Worm (Caenorhabditis elegans) whole organism, young adult: ENCODE results near the gene F54B11.9.

ENCODE experiments used
- B0261.1 ChIP-seq: sonication (generic microtip); optimal IDR thresholded peaks from 2 replicates; lab custom pipeline; 2016; ENCODE audit warnings: mild to moderate bottlenecking, missing genetic modification characterization, moderate library complexity, missing compliant biosample characterization
- B0336.3 ChIP-seq: fragments of 200-800 bp; sonication (Bioruptor generic); IDR thresholded peaks from 2 replicates; pipeline ENCODE4 v1.3.6; 2022; ENCODE audit warnings: missing genetic modification characterization, missing compliant biosample characterization
- C06A6.2 ChIP-seq: fragments of 200-800 bp; sonication (Bioruptor generic); conservative IDR thresholded peaks from 2 replicates; pipeline ENCODE4 v1.3.6; 2022; ENCODE audit warnings: missing genetic modification characterization, missing compliant biosample characterization
- D2030.7 ChIP-seq: fragments of 200-800 bp; sonication (Bioruptor generic); IDR thresholded peaks from 2 replicates; pipeline ENCODE4 v1.3.6; 2022; ENCODE audit warnings: missing genetic modification reagents, missing genetic modification characterization, missing compliant biosample characterization
- K12H6.12 ChIP-seq: fragments of 200-800 bp; sonication (Bioruptor generic); optimal IDR thresholded peaks from 2 replicates; lab custom pipeline; 2018; ENCODE audit warnings: mild to moderate bottlenecking, missing genetic modification characterization, missing compliant biosample characterization
- T26A5.8 ChIP-seq: sonication (generic microtip); optimal IDR thresholded peaks from 2 replicates; lab custom pipeline; 2016; ENCODE audit warnings: missing genetic modification characterization, missing compliant biosample characterization
- aptf-2 ChIP-seq: fragments of 200-800 bp; sonication (Bioruptor generic); conservative IDR thresholded peaks from 2 replicates; pipeline ENCODE4 v1.3.6; 2022; ENCODE audit warnings: missing genetic modification reagents, missing genetic modification characterization, missing compliant biosample characterization
- aptf-3 ChIP-seq: fragments of 200-800 bp; sonication (Bioruptor generic); IDR thresholded peaks from 2 replicates; pipeline ENCODE4 v1.3.6; 2022; ENCODE audit warnings: missing genetic modification characterization, missing compliant biosample characterization
- attf-3 ChIP-seq: fragments of 200-800 bp; sonication (Bioruptor generic); conservative IDR thresholded peaks from 2 replicates; pipeline ENCODE4 v1.3.6; 2022; ENCODE audit warnings: missing genetic modification reagents, missing genetic modification characterization, missing compliant biosample characterization
- ccch-3 ChIP-seq: fragments of 200-800 bp; sonication (Bioruptor generic); optimal IDR thresholded peaks from 2 replicates; lab custom pipeline; 2018; ENCODE audit warnings: mild to moderate bottlenecking, missing genetic modification characterization, missing compliant biosample characterization
- cebp-2 ChIP-seq: fragments of 200-800 bp; sonication (Bioruptor generic); IDR thresholded peaks from 2 replicates; pipeline ENCODE4 v1.3.6; 2022; ENCODE audit warnings: missing genetic modification characterization, missing compliant biosample characterization
- ceh-100 ChIP-seq: fragments of 200-800 bp; sonication (Bioruptor generic); IDR thresholded peaks from 2 replicates; pipeline ENCODE4 v1.3.6; 2022; ENCODE audit warnings: missing genetic modification reagents, missing genetic modification characterization, missing compliant biosample characterization
- ceh-91 ChIP-seq: fragments of 200-800 bp; sonication (Bioruptor generic); IDR thresholded peaks from 2 replicates; pipeline ENCODE4 v1.3.6; 2022; ENCODE audit warnings: missing genetic modification reagents, missing genetic modification characterization, missing compliant biosample characterization
- dox-1 ChIP-seq: fragments of 200-800 bp; sonication (Bioruptor generic); IDR thresholded peaks from 2 replicates; pipeline ENCODE4 v1.3.6; 2022; ENCODE audit warnings: missing genetic modification reagents, missing genetic modification characterization, missing compliant biosample characterization
- hlh-12 ChIP-seq: sonication (generic microtip); optimal IDR thresholded peaks from 2 replicates; lab custom pipeline; 2016; ENCODE audit warnings: missing genetic modification characterization, missing compliant biosample characterization
- hlh-26 ChIP-seq: fragments of 200-800 bp; sonication (Bioruptor generic); conservative IDR thresholded peaks from 2 replicates; pipeline ENCODE4 v1.3.6; 2022; ENCODE audit warnings: missing genetic modification reagents, missing genetic modification characterization, missing compliant biosample characterization
- let-526 ChIP-seq: fragments of 200-800 bp; sonication (Bioruptor generic); IDR thresholded peaks from 2 replicates; pipeline ENCODE4 v1.3.6; 2022; ENCODE audit warnings: missing genetic modification reagents, missing genetic modification characterization, missing compliant biosample characterization
- let-607 ChIP-seq, 2 experiments: fragments of 200-800 bp in 1 of 2; sonication (Bioruptor generic) in 1 of 2; sonication (generic microtip) in 1 of 2; optimal IDR thresholded peaks; 2 replicates each; lab custom pipeline; 2016 to 2018; ENCODE audit warnings: mild to moderate bottlenecking in 2 of 2, missing compliant biosample characterization in 2 of 2, missing genetic modification characterization in 2 of 2, moderate library complexity in 2 of 2, missing genotype in 1 of 2
- lin-26 ChIP-seq: fragments of 200-800 bp; sonication (Bioruptor generic); IDR thresholded peaks from 2 replicates; pipeline ENCODE4 v1.3.6; 2022; ENCODE audit warnings: missing genetic modification reagents, missing genetic modification characterization, missing compliant biosample characterization
- lin-35 ChIP-seq, 3 experiments: fragments of 150-350 bp in 2 of 3; sonication (generic microtip) in 1 of 3; optimal IDR thresholded peaks; 2 replicates each; lab custom pipeline; 2014 to 2018; ENCODE audit warnings: missing biosample characterization in 3 of 3, missing genetic modification characterization in 3 of 3, missing genetic modification reagents in 3 of 3
- lin-54 ChIP-seq: fragments of 200-800 bp; sonication (Bioruptor generic); optimal IDR thresholded peaks from 2 replicates; lab custom pipeline; 2018; ENCODE audit warnings: mild to moderate bottlenecking, missing genetic modification characterization, missing compliant biosample characterization
- lir-1 ChIP-seq: fragments of 200-800 bp; sonication (Bioruptor generic); conservative IDR thresholded peaks from 2 replicates; pipeline ENCODE4 v1.3.6; 2022; ENCODE audit warnings: missing genetic modification reagents, missing genetic modification characterization, missing compliant biosample characterization
- madf-10 ChIP-seq: sonication (generic microtip); optimal IDR thresholded peaks from 2 replicates; lab custom pipeline; 2016; ENCODE audit warnings: mild to moderate bottlenecking, missing genetic modification characterization, missing compliant biosample characterization
- madf-6 ChIP-seq: fragments of 200-800 bp; sonication (Bioruptor generic); IDR thresholded peaks from 2 replicates; pipeline ENCODE4 v1.3.6; 2022; ENCODE audit warnings: missing genetic modification reagents, missing genetic modification characterization, missing compliant biosample characterization
- nfya-2 ChIP-seq: fragments of 200-800 bp; sonication (Bioruptor generic); IDR thresholded peaks from 2 replicates; pipeline ENCODE4 v1.3.6; 2022; ENCODE audit warnings: missing genetic modification reagents, missing genetic modification characterization, missing compliant biosample characterization
- nfyb-1 ChIP-seq: fragments of 200-800 bp; sonication (Bioruptor generic); IDR thresholded peaks from 2 replicates; pipeline ENCODE4 v1.3.6; 2022; ENCODE audit warnings: missing genetic modification reagents, missing genetic modification characterization, missing compliant biosample characterization
- nhr-80 ChIP-seq: sonication (generic microtip); optimal IDR thresholded peaks from 2 replicates; lab custom pipeline; 2016; ENCODE audit warnings: missing genetic modification characterization, missing compliant biosample characterization
- nhr-90 ChIP-seq: sonication (generic microtip); optimal IDR thresholded peaks from 2 replicates; lab custom pipeline; 2016; ENCODE audit warnings: missing genotype, mild to moderate bottlenecking, missing genetic modification characterization, missing compliant biosample characterization
- pha-4 ChIP-seq: fragments of 150-350 bp; sonication (generic microtip); optimal IDR thresholded peaks from 2 replicates; lab custom pipeline; 2014; ENCODE audit warnings: missing biosample characterization, missing genetic modification reagents, missing genetic modification characterization
- sdz-38 ChIP-seq: sonication (generic microtip); optimal IDR thresholded peaks from 2 replicates; lab custom pipeline; 2016; ENCODE audit warnings: missing genotype, missing genetic modification characterization, missing compliant biosample characterization
- somi-1 ChIP-seq: fragments of 200-800 bp; sonication (Bioruptor generic); optimal IDR thresholded peaks from 2 replicates; lab custom pipeline; 2018; ENCODE audit warnings: mild to moderate bottlenecking, missing genetic modification characterization, missing compliant biosample characterization
- tlf-1 ChIP-seq: fragments of 200-800 bp; sonication (Bioruptor generic); optimal IDR thresholded peaks from 2 replicates; lab custom pipeline; 2018; ENCODE audit warnings: mild to moderate bottlenecking, missing genetic modification characterization, missing compliant biosample characterization
- unc-62 ChIP-seq: fragments of 150-350 bp; optimal IDR thresholded peaks from 2 replicates; lab custom pipeline; 2014; ENCODE audit warnings: missing biosample characterization, missing genetic modification reagents, missing genetic modification characterization
- zim-3 ChIP-seq: sonication (generic microtip); optimal IDR thresholded peaks from 2 replicates; lab custom pipeline; 2017; ENCODE audit warnings: mild to moderate bottlenecking, missing genetic modification characterization, moderate library complexity, missing compliant biosample characterization
- ztf-3 ChIP-seq: fragments of 200-800 bp; sonication (Bioruptor generic); optimal IDR thresholded peaks from 2 replicates; lab custom pipeline; 2018; ENCODE audit warnings: mild to moderate bottlenecking, missing genetic modification characterization, missing compliant biosample characterization

F54B11.9 gene

ce11 chrX:13610040-13610439, 4.7 kb downstream of the F54B11.9 start:
- TF ChIP-seq lin-35 (GFP tag; optimal IDR thresholded peaks at IDR 0.05; lab: Kevin White, UChicago) = no peak
- TF ChIP-seq B0336.3 (GFP tag; lab: Robert Waterston, UW) = no peak
- no peak for TF ChIP-seq lir-1 (GFP tag; lab: Robert Waterston, UW)
- TF ChIP-seq T26A5.8 (tag; lab: Kevin White, UChicago) = no peak

DNA sequence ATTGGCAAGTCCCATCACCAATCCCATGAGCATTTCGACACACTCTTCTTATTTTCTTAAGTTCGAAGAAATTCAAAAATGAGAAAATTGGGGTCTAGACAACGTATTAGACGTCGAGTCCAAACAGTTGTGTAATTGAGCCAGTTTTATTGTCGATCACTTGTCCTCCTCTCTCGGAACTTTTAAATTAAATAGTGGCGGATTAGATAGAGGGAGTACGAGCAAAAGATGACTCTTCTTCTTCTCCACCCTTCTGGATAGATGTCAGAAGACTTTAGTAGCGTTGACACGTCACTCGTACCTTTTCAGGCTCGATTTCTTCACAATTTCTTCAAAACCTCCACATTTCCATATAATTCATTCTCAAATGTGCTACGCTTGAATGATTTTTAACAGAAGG, 9.8 kb downstream of the F54B11.9 start:
- TF ChIP-seq tlf-1 (GFP tag; lab: Kevin White, UChicago) (no peak), let-607 (tag; optimal IDR thresholded peaks at IDR 0.05; lab: Kevin White, UChicago) (no peak)

ce11 chrX:13618574-13618973, 13.2 kb downstream of the F54B11.9 start, which contains the start of gene nlp-53:
Gene nlp-53, plus strand, starts transcription at chrX:13618874.
- TF ChIP-seq hlh-12 (tag; lab: Kevin White, UChicago) (no peak), zim-3 (no peak), attf-3 (GFP tag; lab: Robert Waterston, UW) (no peak), let-526 (GFP tag; lab: Robert Waterston, UW) (no peak), aptf-2 (GFP tag; lab: Robert Waterston, UW) (no peak), K12H6.12 (tag; lab: Kevin White, UChicago) (no peak), D2030.7 (GFP tag; lab: Robert Waterston, UW) (no peak), ceh-100 (no peak)

DNA sequence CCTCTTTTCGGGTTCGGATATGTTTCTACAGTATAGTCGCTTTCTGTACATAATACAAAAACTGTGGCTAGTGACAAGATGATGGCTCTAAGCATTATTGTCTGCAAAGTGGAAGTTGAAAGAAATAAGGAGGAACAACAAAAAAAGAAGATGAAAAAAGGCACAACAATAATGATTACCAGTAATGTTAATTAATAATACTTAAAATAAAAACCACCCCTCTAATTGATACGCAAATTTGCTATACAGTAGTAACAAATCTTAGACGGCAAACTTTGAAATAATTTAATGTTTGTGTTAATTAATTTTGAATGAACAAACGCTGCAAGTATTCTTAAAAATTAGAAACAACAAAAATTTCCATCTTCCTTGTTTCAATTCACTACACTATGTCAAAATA, 16.3 kb downstream of the F54B11.9 start, which contains the start of gene Y12A6A.1:
Gene Y12A6A.1, minus strand, starts transcription at position 101 of the 400 bp plus-strand sequence.
- TF ChIP-seq nhr-80 (tag; lab: Kevin White, UChicago) = no peak
- TF ChIP-seq nfyb-1 (GFP tag; lab: Robert Waterston, UW) = no peak
- TF ChIP-seq madf-10 (tag; lab: Kevin White, UChicago) = no peak
- TF ChIP-seq lin-54 (GFP tag; lab: Kevin White, UChicago) = no peak
- no peak for TF ChIP-seq let-526 (GFP tag; lab: Robert Waterston, UW)
- no peak for TF ChIP-seq nhr-90
- no peak for TF ChIP-seq sdz-38
- TF ChIP-seq ccch-3 = no peak
- no peak for TF ChIP-seq B0336.3 (GFP tag; lab: Robert Waterston, UW)

ce11 chrX:13631122-13631672, 25.8 kb downstream of the F54B11.9 start, which contains the start of gene nlg-1:
Gene nlg-1, minus strand, starts transcription at chrX:13631172.
- TF ChIP-seq somi-1 (GFP tag; lab: Kevin White, UChicago) (no peak), unc-62 (GFP tag; lab: Kevin White, UChicago) (no peak), K12H6.12 (tag; lab: Kevin White, UChicago) (no peak), sdz-38 (no peak), dox-1 (GFP tag; lab: Robert Waterston, UW) (no peak), B0336.3 (GFP tag; lab: Robert Waterston, UW) (no peak), B0261.1 (tag; lab: Kevin White, UChicago) (no peak), ceh-91 (GFP tag; lab: Robert Waterston, UW) (no peak), aptf-3 (GFP tag; lab: Robert Waterston, UW) (no peak), ztf-3 (GFP tag; lab: Kevin White, UChicago) (no peak), cebp-2 (no peak), C06A6.2 (no peak), madf-6 (GFP tag; lab: Robert Waterston, UW) (no peak), nfya-2 (GFP tag; lab: Robert Waterston, UW) (no peak), pha-4 (no peak), lin-26 (GFP tag; lab: Robert Waterston, UW) (no peak), hlh-26 (no peak)
